Worm (Caenorhabditis elegans): ENCODE data around the gene F07F6.8.

- TF ChIP-seq unc-39 (tag; optimal IDR thresholded peaks at IDR 0.05) (no peak), tbx-2 (tag; optimal IDR thresholded peaks at IDR 0.05) (no peak), elt-1 (tag; optimal IDR thresholded peaks at IDR 0.05) (no peak)
Observed at ce11 chrII:5416204-5416764, 9.2 kb downstream of the F07F6.8 start, which contains the start of gene EEED8.2.

Measured in whole organism, L3 larva.